Worm (Caenorhabditis elegans): ENCODE results near the gene ncam-1.

Gene ncam-1

ce11 chrX:655884-656283 is 35.8 kb upstream of the ncam-1 start, which contains the start of gene lpr-7:
Gene lpr-7 (plus strand): TSS chrX:656184.
- TF ChIP-seq nhr-237 (tag; optimal IDR thresholded peaks at IDR 0.05) (no peak), nhr-12 (tag; optimal IDR thresholded peaks at IDR 0.05) (no peak), ham-2 (GFP tag; optimal IDR thresholded peaks at IDR 0.05) (no peak), lin-32 (GFP tag; optimal IDR thresholded peaks at IDR 0.05) (no peak), lsy-2 (tag; optimal IDR thresholded peaks at IDR 0.05) (no peak), ces-1 (GFP tag; optimal IDR thresholded peaks at IDR 0.05) (no peak), drap-1 (GFP tag; optimal IDR thresholded peaks at IDR 0.05) (no peak), mls-2 (tag; optimal IDR thresholded peaks at IDR 0.05) (no peak)

ce11 chrX:661727-662330 is 29.9 kb upstream of the ncam-1 start, which contains the start of gene rund-1:
Gene rund-1 (minus strand): TSS chrX:661777.
- TF ChIP-seq M03D4.4 (tag; optimal IDR thresholded peaks at IDR 0.05) (no peak), ztf-11 (tag; optimal IDR thresholded peaks at IDR 0.05) (no peak), unc-39 (tag; optimal IDR thresholded peaks at IDR 0.05) (no peak), elt-3 (tag; optimal IDR thresholded peaks at IDR 0.05) (no peak), nhr-2 (tag; optimal IDR thresholded peaks at IDR 0.05) (no peak), ceh-39 (tag; optimal IDR thresholded peaks at IDR 0.05) (no peak), ces-1 (GFP tag; optimal IDR thresholded peaks at IDR 0.05) (peak; percentile 22)

ce11 chrX:666125-666524 is 25.6 kb upstream of the ncam-1 start, which contains the start of gene T19D7.5:
Gene T19D7.5 (minus strand): TSS chrX:666225.
- TF ChIP-seq lin-13 (tag; optimal IDR thresholded peaks at IDR 0.05) (no peak), pha-4 (tag; optimal IDR thresholded peaks at IDR 0.05) (no peak), nhr-28 (tag; optimal IDR thresholded peaks at IDR 0.05) (no peak), ceh-39 (tag; optimal IDR thresholded peaks at IDR 0.05) (no peak), lsy-2 (tag; optimal IDR thresholded peaks at IDR 0.05) (no peak), ztf-11 (tag; optimal IDR thresholded peaks at IDR 0.05) (no peak), M03D4.4 (tag; optimal IDR thresholded peaks at IDR 0.05) (no peak), sem-2 (GFP tag; optimal IDR thresholded peaks at IDR 0.05) (no peak), ces-1 (GFP tag; optimal IDR thresholded peaks at IDR 0.05) (no peak), bed-3 (GFP tag; optimal IDR thresholded peaks at IDR 0.05) (no peak)

ce11 chrX:670603-671002 is 21.1 kb upstream of the ncam-1 start, which contains the start of gene T19D7.6:
Gene T19D7.6 (minus strand): TSS chrX:670800.
- TF ChIP-seq nhr-2 (tag; optimal IDR thresholded peaks at IDR 0.05) (no peak), mls-2 (tag; optimal IDR thresholded peaks at IDR 0.05) (no peak), M03D4.4 (tag; optimal IDR thresholded peaks at IDR 0.05) (no peak), flh-1 (GFP tag; optimal IDR thresholded peaks at IDR 0.05) (no peak), ces-1 (GFP tag; optimal IDR thresholded peaks at IDR 0.05) (no peak), drap-1 (GFP tag; optimal IDR thresholded peaks at IDR 0.05) (no peak)

ce11 chrX:671807-672206 is 19.9 kb upstream of the ncam-1 start, which contains the start of gene lgc-32:
Gene lgc-32 (plus strand): TSS chrX:672107.
- no peak for TF ChIP-seq mls-2 (tag; optimal IDR thresholded peaks at IDR 0.05)
- TF ChIP-seq unc-62 (GFP tag; optimal IDR thresholded peaks at IDR 0.05), result no peak
- no peak for TF ChIP-seq ceh-39 (tag; optimal IDR thresholded peaks at IDR 0.05)
- no peak for TF ChIP-seq nhr-12 (tag; optimal IDR thresholded peaks at IDR 0.05)
- TF ChIP-seq lin-13 (tag; optimal IDR thresholded peaks at IDR 0.05), result no peak
- no peak for TF ChIP-seq mep-1 (tag; optimal IDR thresholded peaks at IDR 0.05)
- no peak for TF ChIP-seq lin-32 (GFP tag; optimal IDR thresholded peaks at IDR 0.05)
- TF ChIP-seq snpc-4 (tag; optimal IDR thresholded peaks at IDR 0.05), result no peak
- TF ChIP-seq nhr-237 (tag; optimal IDR thresholded peaks at IDR 0.05), result no peak
- no peak for TF ChIP-seq nhr-76 (tag; optimal IDR thresholded peaks at IDR 0.05)
- no peak for TF ChIP-seq pha-4 (tag; optimal IDR thresholded peaks at IDR 0.05)
- no peak for TF ChIP-seq hlh-1 (tag; optimal IDR thresholded peaks at IDR 0.05)
- no peak for TF ChIP-seq elt-1 (tag; optimal IDR thresholded peaks at IDR 0.05; ENCODE audit: borderline replicate concordance, insufficient read depth)
- TF ChIP-seq lsy-2 (tag; optimal IDR thresholded peaks at IDR 0.05), result no peak
- no peak for TF ChIP-seq nhr-2 (tag; optimal IDR thresholded peaks at IDR 0.05)
- no peak for TF ChIP-seq ces-1 (GFP tag; optimal IDR thresholded peaks at IDR 0.05)

- no peak for TF ChIP-seq nhr-12 (tag; optimal IDR thresholded peaks at IDR 0.05)
- no peak for TF ChIP-seq unc-62 (GFP tag; optimal IDR thresholded peaks at IDR 0.05)
- no peak for TF ChIP-seq blmp-1 (tag; optimal IDR thresholded peaks at IDR 0.05)
- TF ChIP-seq ceh-39 (tag; optimal IDR thresholded peaks at IDR 0.05), result no peak
Measured at ce11 chrX:680920-681319, 10.8 kb upstream of the ncam-1 start, which contains the start of gene T19D7.7. Gene T19D7.7 (minus strand): TSS chrX:681020.
